Fruit fly (Drosophila melanogaster) whole organism, embryonic: ENCODE data around the gene CG3448.

Source experiments
- Atf3 ChIP-seq: fragments of 200-800 bp; sonication (Bioruptor generic); optimal IDR thresholded peaks from 3 replicates; lab custom pipeline; 2016; ENCODE audit warnings: missing biosample characterization, missing genetic modification characterization
- Bdp1 ChIP-seq: fragments of 200-800 bp; sonication (Bioruptor generic); optimal IDR thresholded peaks from 3 replicates; lab custom pipeline; 2016; ENCODE audit warnings: missing biosample characterization, missing genetic modification characterization
- CG10147 ChIP-seq: fragments of 200-800 bp; sonication (Bioruptor generic); optimal IDR thresholded peaks from 2 replicates; lab custom pipeline; 2019; ENCODE audit warnings: missing biosample characterization, mild to moderate bottlenecking, missing genetic modification characterization, moderate library complexity
- CG10431 ChIP-seq: fragments of 200-800 bp; sonication (Bioruptor generic); optimal IDR thresholded peaks from 3 replicates; lab custom pipeline; 2018; ENCODE audit warnings: missing biosample characterization, mild to moderate bottlenecking, missing genetic modification characterization
- CG10462 ChIP-seq: fragments of 200-800 bp; sonication (Bioruptor generic); optimal IDR thresholded peaks from 2 replicates; lab custom pipeline; 2016; ENCODE audit warnings: missing biosample characterization, missing genetic modification characterization
- CG12659 ChIP-seq: fragments of 200-800 bp; sonication (Bioruptor generic); optimal IDR thresholded peaks from 3 replicates; lab custom pipeline; 2017; ENCODE audit warnings: mild to moderate bottlenecking, missing biosample characterization, missing genetic modification reagents, missing genetic modification characterization
- CG14050 ChIP-seq: fragments of 200-800 bp; sonication (Bioruptor generic); IDR thresholded peaks from 3 replicates; pipeline ENCODE4 v1.3.6; 2022; ENCODE audit warnings: missing biosample characterization, missing genetic modification characterization
- CG14860 ChIP-seq: fragments of 200-800 bp; sonication (Bioruptor generic); IDR thresholded peaks from 3 replicates; pipeline ENCODE4 v1.3.6; 2022; ENCODE audit warnings: missing biosample characterization, missing genetic modification characterization; ENCODE audit not compliant: partially characterized antibody
- CG14965 ChIP-seq: fragments of 200-800 bp; sonication (Bioruptor generic); optimal IDR thresholded peaks from 2 replicates; lab custom pipeline; 2016; ENCODE audit warnings: missing biosample characterization, missing genetic modification characterization, borderline replicate concordance
- CG15073 ChIP-seq: fragments of 200-800 bp; sonication (Bioruptor generic); optimal IDR thresholded peaks from 2 replicates; lab custom pipeline; 2016; ENCODE audit warnings: missing biosample characterization, missing genetic modification characterization
- CG15696 ChIP-seq: fragments of 200-800 bp; sonication (Bioruptor generic); optimal IDR thresholded peaks from 2 replicates; lab custom pipeline; 2019; ENCODE audit warnings: missing biosample characterization, mild to moderate bottlenecking, missing genetic modification characterization, moderate library complexity
- CG2889 ChIP-seq: fragments of 200-800 bp; sonication (Bioruptor generic); IDR thresholded peaks from 3 replicates; pipeline ENCODE4 v1.3.6; 2022; ENCODE audit warnings: missing biosample characterization, missing genetic modification characterization
- CG30020 ChIP-seq: fragments of 200-800 bp; optimal IDR thresholded peaks from 2 replicates; lab custom pipeline; 2019; ENCODE audit warnings: missing biosample characterization, mild to moderate bottlenecking, missing genetic modification characterization, moderate library complexity
- CG3407 ChIP-seq: fragments of 200-800 bp; sonication (Bioruptor generic); optimal IDR thresholded peaks from 2 replicates; lab custom pipeline; 2018; ENCODE audit warnings: missing biosample characterization, mild to moderate bottlenecking, missing genetic modification characterization
- CG3995 ChIP-seq: fragments of 200-800 bp; sonication (Bioruptor generic); optimal IDR thresholded peaks from 3 replicates; lab custom pipeline; 2016; ENCODE audit warnings: missing biosample characterization, missing genetic modification characterization
- CG4424 ChIP-seq: fragments of 200-800 bp; sonication (Bioruptor generic); optimal IDR thresholded peaks from 3 replicates; lab custom pipeline; 2016; ENCODE audit warnings: missing biosample characterization, missing genetic modification characterization
- CG7357 ChIP-seq: fragments of 200-800 bp; sonication (Bioruptor generic); IDR thresholded peaks from 3 replicates; pipeline ENCODE4 v1.3.6; 2022; ENCODE audit warnings: missing biosample characterization, missing genetic modification characterization
- CG9437 ChIP-seq: fragments of 200-800 bp; sonication (Bioruptor generic); optimal IDR thresholded peaks from 2 replicates; lab custom pipeline; 2018; ENCODE audit warnings: missing biosample characterization, mild to moderate bottlenecking, missing genetic modification characterization
- CTCF ChIP-seq: fragments of 200-800 bp; sonication (Bioruptor generic); optimal IDR thresholded peaks from 2 replicates; lab custom pipeline; 2017; ENCODE audit warnings: missing biosample characterization, mild to moderate bottlenecking, missing genetic modification characterization, moderate library complexity
- D19A ChIP-seq: fragments of 200-800 bp; optimal IDR thresholded peaks from 3 replicates; lab custom pipeline; 2019; ENCODE audit warnings: missing biosample characterization, mild to moderate bottlenecking, missing genetic modification characterization, moderate library complexity
- Deaf1 ChIP-seq: fragments of 200-800 bp; optimal IDR thresholded peaks from 3 replicates; lab custom pipeline; 2019; ENCODE audit warnings: missing biosample characterization, mild to moderate bottlenecking, missing genetic modification characterization, moderate library complexity
- Dip2 ChIP-seq: fragments of 200-800 bp; sonication (Bioruptor generic); IDR thresholded peaks from 2 replicates; pipeline ENCODE4 v1.3.6; 2022; ENCODE audit warnings: missing biosample characterization, missing genetic modification characterization
- Ets97D ChIP-seq: fragments of 200-800 bp; sonication (Bioruptor generic); optimal IDR thresholded peaks from 3 replicates; lab custom pipeline; 2016; ENCODE audit warnings: missing biosample characterization, missing genetic modification characterization
- Hr51 ChIP-seq, 2 experiments: fragments of 200-800 bp; sonication (Bioruptor generic); optimal IDR thresholded peaks; 2 replicates in 1 of 2; 3 replicates in 1 of 2; lab custom pipeline; 2016 to 2018; ENCODE audit warnings: missing biosample characterization in 2 of 2, missing genetic modification characterization in 2 of 2, mild to moderate bottlenecking in 1 of 2, moderate library complexity in 1 of 2
- Hr78 ChIP-seq, 2 experiments: fragments of 200-800 bp in 1 of 2; fragments of >200 bp in 1 of 2; sonication (Bioruptor generic) in 1 of 2; optimal IDR thresholded peaks; 2 replicates each; lab custom pipeline; 2017 to 2019; ENCODE audit warnings: missing biosample characterization in 2 of 2, missing genetic modification characterization in 2 of 2, mild to moderate bottlenecking in 1 of 2, moderate library complexity in 1 of 2
- Lhr ChIP-seq: fragments of 200-800 bp; sonication (Bioruptor generic); optimal IDR thresholded peaks from 3 replicates; lab custom pipeline; 2017; ENCODE audit warnings: mild to moderate bottlenecking, missing biosample characterization, missing genetic modification reagents, missing genetic modification characterization
- Myb ChIP-seq: fragments of 200-800 bp; sonication (Bioruptor generic); optimal IDR thresholded peaks from 2 replicates; lab custom pipeline; 2016; ENCODE audit warnings: missing biosample characterization, missing genetic modification characterization
- Oaz ChIP-seq: fragments of 200-800 bp; sonication (Bioruptor generic); IDR thresholded peaks from 2 replicates; pipeline ENCODE4 v1.3.6; 2022; ENCODE audit warnings: missing biosample characterization, missing genetic modification characterization
- Pdp1 ChIP-seq, 2 experiments: fragments of 200-800 bp; sonication (Bioruptor generic); optimal IDR thresholded peaks; 3 replicates each; lab custom pipeline; 2016; ENCODE audit warnings: missing biosample characterization in 2 of 2, missing genetic modification characterization in 2 of 2, mild to moderate bottlenecking in 1 of 2, moderate library complexity in 1 of 2
- Scr ChIP-seq: fragments of 200-800 bp; sonication (Bioruptor generic); IDR thresholded peaks from 2 replicates; pipeline ENCODE4 v1.3.6; 2022; ENCODE audit warnings: missing biosample characterization, missing genetic modification characterization; ENCODE audit not compliant: partially characterized antibody
- Vsx1 ChIP-seq: fragments of 200-800 bp; sonication (Bioruptor generic); optimal IDR thresholded peaks from 2 replicates; lab custom pipeline; 2017; ENCODE audit warnings: missing biosample characterization, mild to moderate bottlenecking, missing genetic modification characterization, missing genetic modification reagents
- aop ChIP-seq: fragments of 200-800 bp; sonication (Bioruptor generic); IDR thresholded peaks from 2 replicates; pipeline ENCODE4 v1.3.6; 2022; ENCODE audit warnings: missing biosample characterization, missing genetic modification characterization
- bcd ChIP-seq: fragments of 200-800 bp; sonication (Bioruptor generic); optimal IDR thresholded peaks from 2 replicates; lab custom pipeline; 2017; ENCODE audit warnings: missing biosample characterization, mild to moderate bottlenecking, missing genetic modification characterization
- croc ChIP-seq: fragments of 200-800 bp; sonication (Bioruptor generic); conservative IDR thresholded peaks from 3 replicates; pipeline ENCODE4 v1.3.6; 2022; ENCODE audit warnings: missing biosample characterization, missing genetic modification characterization
- danr ChIP-seq: fragments of 200-800 bp; sonication (Bioruptor generic); IDR thresholded peaks from 2 replicates; pipeline ENCODE4 v1.3.6; 2022; ENCODE audit warnings: missing biosample characterization, missing genetic modification characterization
- dati ChIP-seq: fragments of 200-800 bp; sonication (Bioruptor generic); IDR thresholded peaks from 2 replicates; pipeline ENCODE4 v1.3.6; 2022; ENCODE audit warnings: missing biosample characterization, missing genetic modification characterization
- dimm ChIP-seq: fragments of 200-800 bp; sonication (Bioruptor generic); IDR thresholded peaks from 2 replicates; pipeline ENCODE4 v1.3.6; 2022; ENCODE audit warnings: missing biosample characterization, missing genetic modification characterization
- dm ChIP-seq: fragments of 200-800 bp; sonication (Bioruptor generic); optimal IDR thresholded peaks from 3 replicates; lab custom pipeline; 2016; ENCODE audit warnings: missing biosample characterization, missing genetic modification characterization
- dmrt99B ChIP-seq: fragments of 200-800 bp; sonication (Bioruptor generic); optimal IDR thresholded peaks from 2 replicates; lab custom pipeline; 2018; ENCODE audit warnings: missing biosample characterization, mild to moderate bottlenecking, missing genetic modification characterization, moderate library complexity
- fru ChIP-seq: fragments of >200 bp; optimal IDR thresholded peaks from 2 replicates; lab custom pipeline; 2017
- hb ChIP-seq: fragments of 200-800 bp; sonication (Bioruptor generic); IDR thresholded peaks from 3 replicates; pipeline ENCODE4 v1.3.6; 2022; ENCODE audit warnings: missing biosample characterization, missing genetic modification characterization; ENCODE audit not compliant: partially characterized antibody
- kah ChIP-seq: fragments of 200-800 bp; sonication (Bioruptor generic); optimal IDR thresholded peaks from 2 replicates; lab custom pipeline; 2018; ENCODE audit warnings: missing biosample characterization, mild to moderate bottlenecking, missing genetic modification characterization
- lbe ChIP-seq: fragments of 200-800 bp; sonication (Bioruptor generic); optimal IDR thresholded peaks from 2 replicates; lab custom pipeline; 2016; ENCODE audit warnings: missing biosample characterization, mild to moderate bottlenecking, missing genetic modification characterization
- org-1 ChIP-seq: fragments of 200-800 bp; sonication (Bioruptor generic); optimal IDR thresholded peaks from 2 replicates; lab custom pipeline; 2017; ENCODE audit warnings: missing biosample characterization, missing genetic modification characterization
- pho ChIP-seq: fragments of 200-800 bp; sonication (Bioruptor generic); optimal IDR thresholded peaks from 2 replicates; lab custom pipeline; 2016; ENCODE audit warnings: missing biosample characterization, missing genetic modification characterization
- pzg ChIP-seq: fragments of 200-800 bp; sonication (Bioruptor generic); optimal IDR thresholded peaks from 3 replicates; lab custom pipeline; 2018; ENCODE audit warnings: missing biosample characterization, mild to moderate bottlenecking, missing genetic modification characterization, moderate library complexity
- sna ChIP-seq: fragments of 200-800 bp; sonication (Bioruptor generic); IDR thresholded peaks from 2 replicates; pipeline ENCODE4 v1.3.6; 2022; ENCODE audit warnings: missing biosample characterization, missing genetic modification characterization; ENCODE audit not compliant: partially characterized antibody
- tx ChIP-seq: fragments of 200-800 bp; sonication (Bioruptor generic); optimal IDR thresholded peaks from 2 replicates; lab custom pipeline; 2016; ENCODE audit warnings: missing biosample characterization, missing genetic modification characterization
- zen2 ChIP-seq: fragments of 200-800 bp; sonication (Bioruptor generic); IDR thresholded peaks from 3 replicates; pipeline ENCODE4 v1.3.6; 2022; ENCODE audit warnings: missing biosample characterization, missing genetic modification characterization; ENCODE audit not compliant: partially characterized antibody

Gene CG3448

dm6 chr3L:9426656-9427294, 24.6 kb downstream of the CG3448 start, which contains the start of the genes Atat and Shc (continued):
- peak; percentile 96 for TF ChIP-seq Myb (GFP tag; lab: Kevin White, UChicago)
- peak; percentile 98 for TF ChIP-seq dimm (GFP tag; lab: Robert Waterston, UW)
- peak; percentile 89 for TF ChIP-seq D19A (tag; lab: Kevin White, UChicago)
- TF ChIP-seq CG30020 (tag; lab: Kevin White, UChicago): peak; percentile 90
- TF ChIP-seq CG9437: peak; percentile 77
- TF ChIP-seq Pdp1 (GFP tag; optimal IDR thresholded peaks at IDR 0.05; lab: Kevin White, UChicago): peak; percentile 99 to 100
- TF ChIP-seq CG14860: peak; percentile 91
- TF ChIP-seq dm: peak; percentile 99
- peak; percentile 88 for TF ChIP-seq CG3995 (GFP tag; lab: Kevin White, UChicago)
- TF ChIP-seq CG2889: peak; percentile 100
- peak; percentile 100 for TF ChIP-seq pho (GFP tag; lab: Kevin White, UChicago)
- TF ChIP-seq CG4424 (GFP tag; lab: Kevin White, UChicago): peak; percentile 99
- no peak for TF ChIP-seq fru (lab: Kevin White, UChicago)
- peak; percentile 86 for TF ChIP-seq CG10431 (GFP tag; lab: Kevin White, UChicago)
- peak; percentile 97 for TF ChIP-seq pzg (GFP tag; lab: Kevin White, UChicago)
- peak; percentile 99 for TF ChIP-seq CG10147
- TF ChIP-seq CTCF (GFP tag; lab: Kevin White, UChicago): peak; percentile 62
- TF ChIP-seq sna (GFP tag; lab: Robert Waterston, UW): peak; percentile 92
- TF ChIP-seq danr: peak; percentile 99
- TF ChIP-seq kah: peak; percentile 89
- TF ChIP-seq CG14965 (GFP tag; lab: Kevin White, UChicago): peak; percentile 91
- TF ChIP-seq Hr78 (GFP tag; optimal IDR thresholded peaks at IDR 0.05; lab: Kevin White, UChicago): peak in 1 of 2 experiments; percentile 81
- TF ChIP-seq CG12659 (GFP tag; lab: Kevin White, UChicago): peak; percentile 99
- peak; percentile 99 for TF ChIP-seq CG15696
- TF ChIP-seq Atf3 (GFP tag; lab: Kevin White, UChicago): peak; percentile 99
- peak; percentile 98 for TF ChIP-seq Lhr (GFP tag; lab: Kevin White, UChicago)
- peak; percentile 92 for TF ChIP-seq CG3407 (GFP tag; lab: Kevin White, UChicago)
- TF ChIP-seq dati (GFP tag; lab: Robert Waterston, UW): peak; percentile 96
- TF ChIP-seq bcd (GFP tag; lab: Kevin White, UChicago): peak; percentile 99
- peak; percentile 98 for TF ChIP-seq CG7357 (GFP tag; lab: Robert Waterston, UW)
- TF ChIP-seq Hr51 (GFP tag; optimal IDR thresholded peaks at IDR 0.05; lab: Kevin White, UChicago): peak; percentile 97 to 100
- peak; percentile 97 for TF ChIP-seq Ets97D (GFP tag; lab: Kevin White, UChicago)
- peak; percentile 95 for TF ChIP-seq Bdp1 (GFP tag; lab: Kevin White, UChicago)
- peak; percentile 99 for TF ChIP-seq croc
- peak; percentile 96 for TF ChIP-seq org-1 (GFP tag; lab: Kevin White, UChicago)
- peak; percentile 97 for TF ChIP-seq dmrt99B
- TF ChIP-seq zen2 (GFP tag; lab: Robert Waterston, UW): peak; percentile 77; the same call in 2 of the 3 replicates
- TF ChIP-seq Vsx1 (GFP tag; lab: Kevin White, UChicago): peak; percentile 92
- TF ChIP-seq CG14050 (GFP tag; lab: Robert Waterston, UW): peak; percentile 99
- TF ChIP-seq CG10462 (GFP tag; lab: Kevin White, UChicago): peak; percentile 99
- peak; percentile 83 for TF ChIP-seq Dip2
- peak; percentile 92 for TF ChIP-seq CG15073
- peak; percentile 98 for TF ChIP-seq aop
- peak; percentile 99 for TF ChIP-seq Oaz (GFP tag; lab: Robert Waterston, UW)
- peak; percentile 97 for TF ChIP-seq lbe (GFP tag; lab: Kevin White, UChicago)
- TF ChIP-seq Scr (GFP tag; lab: Robert Waterston, UW): peak; percentile 93
- TF ChIP-seq hb (GFP tag; lab: Robert Waterston, UW): peak; percentile 86
- TF ChIP-seq tx (GFP tag; lab: Kevin White, UChicago): peak; percentile 100
- peak; percentile 84 for TF ChIP-seq Deaf1
